Worm (Caenorhabditis elegans) whole organism, L4 larva: ENCODE results near the gene cgh-1.
A peak's percentile ranks its signal among the peaks of the same experiment; 100 is the strongest.

ENCODE experiments used
- F10B5.3 ChIP-seq: sonication (generic microtip); optimal IDR thresholded peaks from 2 replicates; lab custom pipeline; 2016; ENCODE audit warnings: mild to moderate bottlenecking, missing genetic modification characterization, missing compliant biosample characterization
- F44E2.7 ChIP-seq: fragments of 200-800 bp; sonication (Bioruptor generic); IDR thresholded peaks from 2 replicates; pipeline ENCODE4 v2.1.2; 2022; ENCODE audit warnings: missing genetic modification characterization, missing compliant biosample characterization
- R02D3.7 ChIP-seq: fragments of 150-350 bp; sonication (generic microtip); optimal IDR thresholded peaks from 3 replicates; lab custom pipeline; 2014; ENCODE audit warnings: missing biosample characterization, missing genetic modification characterization
- Y48G9A.11 ChIP-seq: fragments of 200-800 bp; sonication (Bioruptor generic); IDR thresholded peaks from 2 replicates; pipeline ENCODE4 v1.3.6; 2022; ENCODE audit warnings: missing genetic modification reagents, missing genetic modification characterization, missing compliant biosample characterization
- ZK337.2 ChIP-seq: fragments of 200-800 bp; sonication (Bioruptor generic); IDR thresholded peaks from 2 replicates; pipeline ENCODE4 v1.3.6; 2022; ENCODE audit warnings: missing genetic modification reagents, missing genetic modification characterization, missing compliant biosample characterization
- aly-2 ChIP-seq: sonication (generic microtip); optimal IDR thresholded peaks from 2 replicates; lab custom pipeline; 2018; ENCODE audit warnings: missing biosample characterization, missing genetic modification characterization
- attf-4 ChIP-seq: sonication (generic microtip); optimal IDR thresholded peaks from 3 replicates; lab custom pipeline; 2017; ENCODE audit warnings: missing biosample characterization, missing genetic modification characterization
- ceh-20 ChIP-seq: fragments of 200-800 bp; sonication (Bioruptor generic); IDR thresholded peaks from 2 replicates; pipeline ENCODE4 v1.3.6; 2022; ENCODE audit warnings: missing genetic modification reagents, missing genetic modification characterization, missing compliant biosample characterization
- ceh-28 ChIP-seq: fragments of 150-350 bp; optimal IDR thresholded peaks from 2 replicates; lab custom pipeline; 2014; ENCODE audit warnings: missing biosample characterization, missing genetic modification reagents, missing genetic modification characterization
- ceh-44 ChIP-seq: fragments of 200-800 bp; sonication (Bioruptor generic); IDR thresholded peaks from 2 replicates; pipeline ENCODE4 v1.3.6; 2022; ENCODE audit warnings: missing genetic modification reagents, missing genetic modification characterization, missing compliant biosample characterization
- ceh-62 ChIP-seq: sonication (generic microtip); optimal IDR thresholded peaks from 2 replicates; lab custom pipeline; 2017; ENCODE audit warnings: missing biosample characterization, missing genetic modification characterization
- cey-2 ChIP-seq: sonication (generic microtip); optimal IDR thresholded peaks from 3 replicates; lab custom pipeline; 2017; ENCODE audit warnings: missing genetic modification characterization, mild to moderate bottlenecking, missing compliant biosample characterization, antibody characterized with exemption, borderline replicate concordance; ENCODE audit not compliant: insufficient read depth
- daf-12 ChIP-seq: fragments of 150-350 bp; optimal IDR thresholded peaks from 2 replicates; lab custom pipeline; 2014; ENCODE audit warnings: missing biosample characterization, missing genetic modification reagents, missing genetic modification characterization
- daf-8 ChIP-seq: fragments of 200-800 bp; sonication (Bioruptor generic); IDR thresholded peaks from 2 replicates; pipeline ENCODE4 v1.3.6; 2022; ENCODE audit warnings: missing genetic modification characterization, missing compliant biosample characterization
- dpl-1 ChIP-seq: fragments of 150-350 bp; optimal IDR thresholded peaks from 2 replicates; lab custom pipeline; 2014; ENCODE audit warnings: missing biosample characterization, missing genetic modification reagents, missing genetic modification characterization
- dve-1 ChIP-seq: sonication (generic microtip); optimal IDR thresholded peaks from 2 replicates; lab custom pipeline; 2017; ENCODE audit warnings: antibody characterized with exemption, mild to moderate bottlenecking, missing genetic modification characterization, missing compliant biosample characterization; ENCODE audit not compliant: insufficient read depth
- egl-27 ChIP-seq: sonication (generic microtip); optimal IDR thresholded peaks from 3 replicates; lab custom pipeline; 2017; ENCODE audit warnings: missing biosample characterization, missing genetic modification reagents, missing genetic modification characterization
- fkh-10 ChIP-seq: fragments of 150-350 bp; optimal IDR thresholded peaks from 2 replicates; lab custom pipeline; 2014; ENCODE audit warnings: missing biosample characterization, missing genetic modification reagents, missing genetic modification characterization
- hmg-1.1 ChIP-seq: fragments of 200-800 bp; sonication (Bioruptor generic); IDR thresholded peaks from 2 replicates; pipeline ENCODE4 v1.3.6; 2022; ENCODE audit warnings: missing genetic modification reagents, missing genetic modification characterization, missing compliant biosample characterization
- jun-1 ChIP-seq: fragments of 150-350 bp; optimal IDR thresholded peaks from 2 replicates; lab custom pipeline; 2014; ENCODE audit warnings: missing biosample characterization, missing genetic modification reagents, missing genetic modification characterization
- lin-1 ChIP-seq: fragments of 200-800 bp; sonication (Bioruptor generic); IDR thresholded peaks from 2 replicates; pipeline ENCODE4 v1.3.6; 2022; ENCODE audit warnings: missing genetic modification reagents, missing genetic modification characterization, missing compliant biosample characterization
- lin-15B ChIP-seq: fragments of 150-350 bp; sonication (generic microtip); optimal IDR thresholded peaks from 3 replicates; lab custom pipeline; 2014; ENCODE audit warnings: missing biosample characterization, missing genetic modification characterization
- lin-38 ChIP-seq: fragments of 200-800 bp; sonication (Bioruptor generic); IDR thresholded peaks from 2 replicates; pipeline ENCODE4 v1.3.6; 2022; ENCODE audit warnings: missing genetic modification reagents, missing genetic modification characterization, missing compliant biosample characterization
- lin-39 ChIP-seq: fragments of 150-350 bp; optimal IDR thresholded peaks from 2 replicates; lab custom pipeline; 2014; ENCODE audit warnings: missing biosample characterization, missing genetic modification reagents, missing genetic modification characterization
- lsy-2 ChIP-seq, 2 experiments: fragments of 150-350 bp in 1 of 2; sonication (generic microtip) in 1 of 2; optimal IDR thresholded peaks; 2 replicates each; lab custom pipeline; 2014 to 2017; ENCODE audit warnings: missing biosample characterization in 2 of 2, missing genetic modification characterization in 2 of 2
- mdl-1 ChIP-seq, 2 experiments: fragments of 150-350 bp in 1 of 2; sonication (generic microtip) in 1 of 2; optimal IDR thresholded peaks; 2 replicates each; lab custom pipeline; 2014 to 2017; ENCODE audit warnings: missing biosample characterization in 2 of 2, missing genetic modification characterization in 2 of 2
- mdt-29 ChIP-seq: fragments of 200-800 bp; sonication (Bioruptor generic); IDR thresholded peaks from 2 replicates; pipeline ENCODE4 v1.3.6; 2022; ENCODE audit warnings: missing genetic modification reagents, missing genetic modification characterization, missing compliant biosample characterization
- mes-2 ChIP-seq: sonication (generic microtip); optimal IDR thresholded peaks from 2 replicates; lab custom pipeline; 2016; ENCODE audit warnings: missing genotype, mild to moderate bottlenecking, missing genetic modification characterization, missing compliant biosample characterization; ENCODE audit not compliant: poor library complexity, severe bottlenecking
- nhr-10 ChIP-seq: fragments of 150-350 bp; optimal IDR thresholded peaks from 2 replicates; lab custom pipeline; 2014; ENCODE audit warnings: missing biosample characterization, missing genetic modification characterization
- nhr-11 ChIP-seq: fragments of 150-350 bp; optimal IDR thresholded peaks from 2 replicates; lab custom pipeline; 2014; ENCODE audit warnings: missing biosample characterization, missing genetic modification characterization
- nhr-111 ChIP-seq: fragments of 200-800 bp; sonication (Bioruptor generic); optimal IDR thresholded peaks from 2 replicates; lab custom pipeline; 2018; ENCODE audit warnings: mild to moderate bottlenecking, missing genetic modification characterization, missing compliant biosample characterization
- nhr-237 ChIP-seq: sonication (generic microtip); optimal IDR thresholded peaks from 2 replicates; lab custom pipeline; 2017; ENCODE audit warnings: missing biosample characterization, missing genetic modification characterization
- nhr-41 ChIP-seq: fragments of 200-800 bp; sonication (Bioruptor generic); IDR thresholded peaks from 2 replicates; pipeline ENCODE4 v1.3.6; 2022; ENCODE audit warnings: missing genetic modification reagents, missing genetic modification characterization, missing compliant biosample characterization
- nhr-6 ChIP-seq: fragments of 150-350 bp; optimal IDR thresholded peaks from 2 replicates; lab custom pipeline; 2014; ENCODE audit warnings: missing biosample characterization, missing genetic modification characterization
- nhr-77 ChIP-seq: fragments of 150-350 bp; optimal IDR thresholded peaks from 2 replicates; lab custom pipeline; 2014; ENCODE audit warnings: missing biosample characterization, missing genetic modification characterization
- pha-4 ChIP-seq, 2 experiments: fragments of 150-350 bp in 1 of 2; fragments of 200-800 bp in 1 of 2; sonication (Bioruptor generic) in 1 of 2; IDR thresholded peaks in 1 of 2; optimal IDR thresholded peaks in 1 of 2; 2 replicates each; pipeline versions ENCODE4 v1.3.6 to Lab custom; 2014 to 2022; ENCODE audit warnings: missing genetic modification characterization in 2 of 2, missing genetic modification reagents in 2 of 2, missing biosample characterization in 1 of 2, missing compliant biosample characterization in 1 of 2
- pqm-1 ChIP-seq: sonication (generic microtip); optimal IDR thresholded peaks from 2 replicates; lab custom pipeline; 2017; ENCODE audit warnings: missing biosample characterization, missing genetic modification characterization
- sdz-12 ChIP-seq: fragments of 200-800 bp; sonication (Bioruptor generic); optimal IDR thresholded peaks from 2 replicates; lab custom pipeline; 2018; ENCODE audit warnings: mild to moderate bottlenecking, missing genetic modification characterization, missing compliant biosample characterization
- skn-1 ChIP-seq: fragments of 150-350 bp; optimal IDR thresholded peaks from 2 replicates; lab custom pipeline; 2014; ENCODE audit warnings: missing biosample characterization, missing genetic modification characterization
- spr-1 ChIP-seq: sonication (generic microtip); optimal IDR thresholded peaks from 2 replicates; lab custom pipeline; 2016; ENCODE audit warnings: mild to moderate bottlenecking, missing genetic modification characterization, missing compliant biosample characterization
- unc-130 ChIP-seq: sonication (generic microtip); optimal IDR thresholded peaks from 2 replicates; lab custom pipeline; 2016; ENCODE audit warnings: missing genetic modification reagents, missing genetic modification characterization, missing compliant biosample characterization
- unc-39 ChIP-seq: sonication (generic microtip); optimal IDR thresholded peaks from 2 replicates; lab custom pipeline; 2017; ENCODE audit warnings: missing biosample characterization, missing genetic modification characterization
- unc-62 ChIP-seq, 3 experiments: fragments of 150-350 bp in 1 of 3; sonication (generic microtip); optimal IDR thresholded peaks in 2 of 3; peaks in 1 of 3; 1 replicate in 1 of 3; 2 replicates in 2 of 3; lab custom pipeline; 2014 to 2017; ENCODE audit warnings: missing biosample characterization in 3 of 3, missing genetic modification characterization in 3 of 3, missing genetic modification reagents in 3 of 3, missing genotype in 1 of 3
- zag-1 ChIP-seq: fragments of 150-350 bp; optimal IDR thresholded peaks from 2 replicates; lab custom pipeline; 2014; ENCODE audit warnings: missing biosample characterization, missing genetic modification characterization
- zfp-3 ChIP-seq: fragments of 200-800 bp; sonication (Bioruptor generic); conservative IDR thresholded peaks from 2 replicates; pipeline ENCODE4 v1.3.6; 2022; ENCODE audit warnings: missing genetic modification reagents, missing genetic modification characterization, missing compliant biosample characterization

cgh-1 gene

ce11 chrIII:7463438-7464008 is 34.1 kb downstream of the cgh-1 start, which contains the start of gene H14A12.3 (continued):
- TF ChIP-seq lsy-2 (tag; optimal IDR thresholded peaks at IDR 0.05; lab: Kevin White, UChicago) (peak in 1 of 2 experiments; percentile 39), aly-2 (tag; lab: Kevin White, UChicago) (no peak), lin-1 (GFP tag; lab: Robert Waterston, UW) (no peak), F10B5.3 (tag; lab: Kevin White, UChicago) (no peak), Y48G9A.11 (GFP tag; lab: Robert Waterston, UW) (no peak), nhr-77 (tag; lab: Kevin White, UChicago) (no peak), daf-12 (tag; lab: Kevin White, UChicago) (no peak), mes-2 (tag; lab: Kevin White, UChicago) (peak; percentile 21), F44E2.7 (no peak), cey-2 (tag; lab: Kevin White, UChicago) (no peak), ceh-20 (GFP tag; lab: Robert Waterston, UW) (no peak), dpl-1 (GFP tag; lab: Kevin White, UChicago) (peak; percentile 38), attf-4 (no peak), zag-1 (tag; lab: Kevin White, UChicago) (no peak), spr-1 (tag; lab: Kevin White, UChicago) (no peak), nhr-6 (no peak), unc-39 (tag; lab: Kevin White, UChicago) (no peak), nhr-10 (tag; lab: Kevin White, UChicago) (no peak), ZK337.2 (GFP tag; lab: Robert Waterston, UW) (no peak), unc-130 (no peak), nhr-111 (no peak), zfp-3 (no peak), fkh-10 (GFP tag; lab: Kevin White, UChicago) (no peak), jun-1 (no peak), lin-39 (no peak), lin-15B (tag; lab: Kevin White, UChicago) (no peak), pqm-1 (tag; lab: Kevin White, UChicago) (no peak), sdz-12 (GFP tag; lab: Kevin White, UChicago) (no peak), R02D3.7 (tag; lab: Kevin White, UChicago) (no peak)

DNA sequence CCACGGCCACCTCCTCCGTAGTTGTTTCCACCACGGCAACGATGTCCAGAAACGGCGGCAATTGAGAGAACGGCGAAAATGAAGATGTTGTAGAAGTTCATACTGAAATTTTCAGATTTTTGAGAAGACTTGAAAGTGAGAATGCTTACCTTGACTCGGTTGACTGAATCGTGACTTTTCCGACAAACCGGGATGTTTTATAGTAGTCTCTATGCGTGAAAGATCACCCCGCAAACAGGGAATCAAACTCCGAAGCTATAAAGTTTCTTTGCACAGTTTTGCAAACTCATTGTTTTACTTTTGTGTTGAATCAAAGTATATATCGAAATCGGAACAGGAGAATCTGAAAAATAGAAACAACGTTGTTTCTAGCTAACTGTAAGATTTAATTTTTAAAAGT is 35.3 kb downstream of the cgh-1 start, which contains the start of gene fipr-20:
Gene fipr-20 (minus strand): TSS at position 101 of the 400 bp plus-strand sequence.
- no peak for TF ChIP-seq daf-8 (GFP tag; lab: Robert Waterston, UW)
- no peak for TF ChIP-seq nhr-11
- TF ChIP-seq mdt-29 = no peak
- no peak for TF ChIP-seq lin-38 (GFP tag; lab: Robert Waterston, UW)
- no peak for TF ChIP-seq lin-1 (GFP tag; lab: Robert Waterston, UW)
- TF ChIP-seq egl-27 (tag; lab: Kevin White, UChicago) = no peak

ce11 chrIII:7460018-7460417 is 37.6 kb downstream of the cgh-1 start, which contains the start of gene mls-1:
mls-1 (plus strand) TSS chrIII:7460341.
- peak in 1 of 2 experiments; percentile 53 for TF ChIP-seq unc-62 (GFP tag; optimal IDR thresholded peaks at IDR 0.05 in 1 of 2; lab: Kevin White, UChicago)
- no peak for TF ChIP-seq unc-62 (tag; optimal IDR thresholded peaks at IDR 0.05; lab: Kevin White, UChicago)
- no peak for TF ChIP-seq mes-2 (tag; lab: Kevin White, UChicago)
- no peak for TF ChIP-seq ceh-20 (GFP tag; lab: Robert Waterston, UW)

ce11 chrIII:7458846-7459365 is 38.7 kb downstream of the cgh-1 start, which contains the start of the genes fipr-19 and fipr-18:
fipr-19 (minus strand) TSS chrIII:7458946.
fipr-18 (plus strand) TSS chrIII:7459315.
- TF ChIP-seq mdl-1 (tag; optimal IDR thresholded peaks at IDR 0.05; lab: Kevin White, UChicago) (no peak), pha-4 (GFP tag; IDR thresholded peaks at IDR 0.05; lab: Robert Waterston, UW) (no peak), pha-4 (tag; optimal IDR thresholded peaks at IDR 0.05; lab: Kevin White, UChicago) (no peak), attf-4 (no peak), skn-1 (tag; lab: Kevin White, UChicago) (no peak), dve-1 (tag; lab: Kevin White, UChicago) (no peak), ceh-28 (tag; lab: Kevin White, UChicago) (no peak), nhr-237 (tag; lab: Kevin White, UChicago) (no peak), ceh-62 (tag; lab: Kevin White, UChicago) (no peak), hmg-1.1 (no peak), lin-39 (no peak), nhr-41 (GFP tag; lab: Robert Waterston, UW) (no peak), unc-39 (tag; lab: Kevin White, UChicago) (no peak), F10B5.3 (tag; lab: Kevin White, UChicago) (no peak), ceh-44 (GFP tag; lab: Robert Waterston, UW) (no peak)
